Worm (Caenorhabditis elegans) whole organism, L3 larva: ENCODE results near the gene H25P19.1.

Experiments used
- ZK546.5 ChIP-seq: sonication (generic microtip); optimal IDR thresholded peaks from 2 replicates; lab custom pipeline; 2017; ENCODE audit warnings: missing biosample characterization, missing genetic modification characterization
- aly-2 ChIP-seq: fragments of 150-350 bp; optimal IDR thresholded peaks from 2 replicates; lab custom pipeline; 2014; ENCODE audit warnings: missing biosample characterization, missing genetic modification characterization
- ama-1 ChIP-seq: fragments of 150-350 bp; optimal IDR thresholded peaks from 2 replicates; lab custom pipeline; 2018
- ceh-28 ChIP-seq: fragments of 150-350 bp; optimal IDR thresholded peaks from 2 replicates; lab custom pipeline; 2014; ENCODE audit warnings: missing biosample characterization, missing genetic modification reagents, missing genetic modification characterization
- ceh-82 ChIP-seq: fragments of 150-350 bp; optimal IDR thresholded peaks from 2 replicates; lab custom pipeline; 2014; ENCODE audit warnings: missing biosample characterization, missing genetic modification characterization
- ceh-9 ChIP-seq: sonication (generic microtip); optimal IDR thresholded peaks from 2 replicates; lab custom pipeline; 2018; ENCODE audit warnings: missing biosample characterization, missing genetic modification characterization
- egl-27 ChIP-seq: sonication (generic microtip); optimal IDR thresholded peaks from 4 replicates; lab custom pipeline; 2017; ENCODE audit warnings: missing biosample characterization, missing genetic modification reagents, missing genetic modification characterization
- egl-5 ChIP-seq: fragments of 150-350 bp; optimal IDR thresholded peaks from 2 replicates; lab custom pipeline; 2017; ENCODE audit warnings: missing biosample characterization, missing genetic modification reagents, missing genetic modification characterization, inconsistent platforms
- elt-1 ChIP-seq: fragments of 150-350 bp; optimal IDR thresholded peaks from 2 replicates; lab custom pipeline; 2014; ENCODE audit warnings: missing biosample characterization, missing genetic modification characterization
- elt-3 ChIP-seq, 3 experiments: fragments of 150-350 bp in 1 of 3; sonication (generic microtip) in 2 of 3; optimal IDR thresholded peaks; 2 replicates in 2 of 3; 4 replicates in 1 of 3; lab custom pipeline; 2014 to 2017; ENCODE audit warnings: missing biosample characterization in 3 of 3, missing genetic modification characterization in 3 of 3
- eor-1 ChIP-seq, 2 experiments: fragments of 150-350 bp; optimal IDR thresholded peaks; 2 replicates each; lab custom pipeline; 2014 to 2018; ENCODE audit warnings: missing biosample characterization in 2 of 2, missing genetic modification characterization in 2 of 2
- fkh-10 ChIP-seq: sonication (generic microtip); optimal IDR thresholded peaks from 2 replicates; lab custom pipeline; 2017; ENCODE audit warnings: missing biosample characterization, missing genetic modification reagents, missing genetic modification characterization
- fos-1 ChIP-seq: fragments of 150-350 bp; optimal IDR thresholded peaks from 2 replicates; lab custom pipeline; 2014; ENCODE audit warnings: missing biosample characterization, missing genetic modification characterization
- hmg-11 ChIP-seq: sonication (generic microtip); optimal IDR thresholded peaks from 2 replicates; lab custom pipeline; 2016; ENCODE audit warnings: missing genetic modification characterization, missing compliant biosample characterization
- jun-1 ChIP-seq: fragments of 150-350 bp; optimal IDR thresholded peaks from 2 replicates; lab custom pipeline; 2014; ENCODE audit warnings: missing biosample characterization, missing genetic modification reagents, missing genetic modification characterization
- lin-39 ChIP-seq: fragments of 150-350 bp; optimal IDR thresholded peaks from 2 replicates; lab custom pipeline; 2018; ENCODE audit warnings: missing biosample characterization, missing genetic modification reagents, missing genetic modification characterization
- mdl-1 ChIP-seq: fragments of 150-350 bp; optimal IDR thresholded peaks from 2 replicates; lab custom pipeline; 2014; ENCODE audit warnings: missing biosample characterization, missing genetic modification characterization
- nfya-1 ChIP-seq: sonication (generic microtip); optimal IDR thresholded peaks from 2 replicates; lab custom pipeline; 2017; ENCODE audit warnings: missing genetic modification characterization, mild to moderate bottlenecking, missing compliant biosample characterization, antibody characterized with exemption, moderate library complexity; ENCODE audit not compliant: insufficient read depth
- nhr-11 ChIP-seq: fragments of 150-350 bp; optimal IDR thresholded peaks from 2 replicates; lab custom pipeline; 2014; ENCODE audit warnings: missing biosample characterization, missing genetic modification characterization
- nhr-12 ChIP-seq: fragments of 150-350 bp; optimal IDR thresholded peaks from 2 replicates; lab custom pipeline; 2014; ENCODE audit warnings: missing biosample characterization, missing genetic modification characterization
- nhr-23 ChIP-seq: fragments of 150-350 bp; optimal IDR thresholded peaks from 2 replicates; lab custom pipeline; 2014; ENCODE audit warnings: missing biosample characterization, missing genetic modification reagents, missing genetic modification characterization
- nhr-237 ChIP-seq: fragments of 150-350 bp; optimal IDR thresholded peaks from 2 replicates; lab custom pipeline; 2014; ENCODE audit warnings: missing biosample characterization, missing genetic modification characterization
- nhr-28 ChIP-seq: fragments of 150-350 bp; optimal IDR thresholded peaks from 2 replicates; lab custom pipeline; 2014; ENCODE audit warnings: missing biosample characterization, missing genetic modification characterization
- nhr-43 ChIP-seq: sonication (generic microtip); optimal IDR thresholded peaks from 2 replicates; lab custom pipeline; 2016; ENCODE audit warnings: mild to moderate bottlenecking, missing genetic modification characterization, missing compliant biosample characterization; ENCODE audit not compliant: poor library complexity, severe bottlenecking
- nhr-67 ChIP-seq: fragments of 150-350 bp; optimal IDR thresholded peaks from 2 replicates; lab custom pipeline; 2014; ENCODE audit warnings: missing biosample characterization, missing genetic modification characterization
- nhr-77 ChIP-seq: fragments of 150-350 bp; optimal IDR thresholded peaks from 2 replicates; lab custom pipeline; 2014; ENCODE audit warnings: missing biosample characterization, missing genetic modification characterization
- pha-4 ChIP-seq: fragments of 150-350 bp; optimal IDR thresholded peaks from 2 replicates; lab custom pipeline; 2014; ENCODE audit warnings: missing biosample characterization, missing genetic modification reagents, missing genetic modification characterization
- sea-2 ChIP-seq: fragments of 150-350 bp; sonication (generic microtip); optimal IDR thresholded peaks from 4 replicates; lab custom pipeline; 2014; ENCODE audit warnings: missing biosample characterization, missing genetic modification reagents, missing genetic modification characterization
- snpc-4 ChIP-seq: fragments of 150-350 bp; optimal IDR thresholded peaks from 2 replicates; lab custom pipeline; 2014; ENCODE audit warnings: missing biosample characterization, missing genetic modification characterization
- zag-1 ChIP-seq: fragments of 150-350 bp; optimal IDR thresholded peaks from 2 replicates; lab custom pipeline; 2014; ENCODE audit warnings: missing biosample characterization, missing genetic modification characterization
- ztf-11 ChIP-seq: fragments of 150-350 bp; optimal IDR thresholded peaks from 2 replicates; lab custom pipeline; 2014; ENCODE audit warnings: missing biosample characterization, missing genetic modification characterization
- ztf-4 ChIP-seq: fragments of 150-350 bp; optimal IDR thresholded peaks from 2 replicates; lab custom pipeline; 2014; ENCODE audit warnings: missing biosample characterization, missing genetic modification characterization

H25P19.1 gene

DNA sequence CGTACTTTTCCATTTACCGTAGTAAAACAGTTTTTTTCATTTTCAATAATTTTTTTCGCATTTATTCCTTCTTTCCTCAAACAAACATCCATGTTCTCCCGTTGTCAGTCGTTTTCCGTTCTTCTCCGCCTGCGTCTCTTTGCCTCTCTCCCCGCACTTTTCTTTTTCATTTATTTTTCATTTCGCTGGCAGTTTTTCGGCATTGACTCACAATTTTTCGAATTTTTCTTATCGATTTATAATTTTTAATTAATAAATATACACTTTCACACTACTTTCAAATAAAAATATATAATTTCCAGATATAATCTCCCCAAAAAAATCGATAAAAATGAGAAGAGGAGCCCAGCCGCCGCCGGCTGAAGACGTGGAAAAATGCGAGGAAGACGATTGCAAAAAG is at the start of gene H25P19.1:
H25P19.1 (plus strand) TSS at position 301 of the 400 bp plus-strand sequence.
- TF ChIP-seq egl-27 (tag; lab: Kevin White, UChicago), result no peak
- no peak for TF ChIP-seq eor-1 (tag; optimal IDR thresholded peaks at IDR 0.05; lab: Kevin White, UChicago)
- no peak for TF ChIP-seq fos-1 (tag; lab: Kevin White, UChicago)
- TF ChIP-seq nhr-43 (tag; lab: Kevin White, UChicago), result no peak
- TF ChIP-seq snpc-4 (tag; lab: Kevin White, UChicago), result no peak
- no peak for TF ChIP-seq zag-1 (tag; lab: Kevin White, UChicago)
- TF ChIP-seq nhr-77 (tag; lab: Kevin White, UChicago), result no peak
- no peak for TF ChIP-seq nhr-12
- TF ChIP-seq nhr-237, result no peak

DNA sequence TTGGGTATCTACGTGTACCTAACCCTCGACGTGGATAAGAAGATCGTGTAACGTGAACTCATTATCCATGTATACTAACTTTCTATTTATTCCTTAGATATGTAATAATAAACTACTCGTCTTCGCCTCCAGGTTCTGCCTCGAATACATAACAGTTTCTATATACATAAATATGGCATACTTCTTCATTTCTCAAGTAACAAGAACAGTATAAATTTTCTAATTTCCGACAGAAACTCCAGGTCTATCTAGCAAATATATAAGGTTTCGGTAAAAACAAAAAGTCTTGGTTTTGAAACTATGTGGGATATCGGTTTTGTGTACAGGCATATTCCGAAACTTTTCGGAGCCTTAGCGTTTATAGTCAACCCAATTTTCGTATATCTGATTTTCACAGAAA is 49.2 kb upstream of the H25P19.1 start, which contains the start of gene srj-37:
srj-37 (plus strand) TSS at position 301 of the 400 bp plus-strand sequence.
- TF ChIP-seq snpc-4 (tag; lab: Kevin White, UChicago), result no peak
- TF ChIP-seq elt-1 (tag; lab: Kevin White, UChicago), result no peak
- no peak for TF ChIP-seq zag-1 (tag; lab: Kevin White, UChicago)
- no peak for TF ChIP-seq lin-39 (tag; lab: Kevin White, UChicago)
- TF ChIP-seq ceh-28 (tag; lab: Kevin White, UChicago), result no peak
- no peak for TF ChIP-seq nhr-77 (tag; lab: Kevin White, UChicago)
- no peak for TF ChIP-seq sea-2 (GFP tag; lab: Kevin White, UChicago)
- no peak for TF ChIP-seq ztf-11 (tag; lab: Kevin White, UChicago)
- no peak for TF ChIP-seq nfya-1
- no peak for TF ChIP-seq nhr-11 (tag; lab: Kevin White, UChicago)
- TF ChIP-seq nhr-67 (tag; lab: Kevin White, UChicago), result no peak
- no peak for TF ChIP-seq nhr-237
- TF ChIP-seq mdl-1, result no peak
- no peak for TF ChIP-seq eor-1 (tag; optimal IDR thresholded peaks at IDR 0.05; lab: Kevin White, UChicago)
- TF ChIP-seq fos-1 (tag; lab: Kevin White, UChicago), result no peak

DNA sequence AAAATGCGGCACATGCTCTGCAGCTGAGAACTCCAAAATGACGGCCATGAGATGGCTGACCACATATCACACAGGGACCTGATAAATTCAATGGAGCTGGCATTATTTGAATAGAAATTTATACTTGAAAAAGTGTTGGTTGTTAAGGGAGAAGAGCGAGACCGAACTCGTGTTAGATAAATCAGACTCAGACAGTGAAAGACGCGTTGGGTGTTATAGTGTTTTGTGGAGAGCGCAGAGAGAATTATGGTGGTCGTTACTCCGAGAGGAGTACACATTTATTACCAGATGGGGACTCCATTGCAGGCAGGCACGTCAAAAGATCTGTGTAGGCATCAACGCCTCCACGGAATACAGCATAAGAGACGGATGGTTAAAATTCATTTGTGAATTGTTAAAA is 44.7 kb upstream of the H25P19.1 start, which contains the start of gene nhr-190:
nhr-190 (minus strand) TSS at position 175 of the 400 bp plus-strand sequence.
- TF ChIP-seq elt-1 (tag; lab: Kevin White, UChicago) (no peak), nhr-77 (tag; lab: Kevin White, UChicago) (no peak), pha-4 (tag; lab: Kevin White, UChicago) (no peak), egl-27 (tag; lab: Kevin White, UChicago) (no peak), fos-1 (tag; lab: Kevin White, UChicago) (no peak), mdl-1 (no peak), fkh-10 (GFP tag; lab: Kevin White, UChicago) (no peak), ZK546.5 (tag; lab: Kevin White, UChicago) (no peak), ceh-9 (tag; lab: Kevin White, UChicago) (no peak), ztf-4 (tag; lab: Kevin White, UChicago) (no peak), jun-1 (no peak), lin-39 (tag; lab: Kevin White, UChicago) (peak; percentile 17), nhr-23 (no peak), nhr-12 (no peak), aly-2 (tag; lab: Kevin White, UChicago) (no peak), hmg-11 (tag; lab: Kevin White, UChicago) (peak; percentile 41), egl-5 (tag; lab: Kevin White, UChicago) (peak; percentile 29)

DNA sequence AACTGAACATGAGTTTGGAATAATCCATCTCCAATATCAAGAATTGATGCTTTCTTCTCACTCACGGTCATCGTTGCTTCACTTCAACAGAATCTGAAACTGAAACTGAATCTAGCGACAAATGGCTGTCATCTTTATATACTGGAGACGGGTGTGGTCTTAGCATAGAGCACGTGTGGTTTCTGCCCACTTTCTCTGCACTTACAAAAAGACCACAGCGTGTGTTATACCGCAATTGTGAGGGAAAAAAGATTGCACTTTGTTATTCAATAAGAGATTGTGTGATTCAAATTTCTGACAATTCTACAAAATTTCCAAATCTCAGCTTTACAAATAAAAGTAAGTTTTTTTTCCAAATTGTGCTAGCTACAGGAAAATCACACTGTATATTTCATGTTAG is 41.4 kb upstream of the H25P19.1 start, which contains the start of gene F48G7.12:
F48G7.12 (minus strand) TSS at position 101 of the 400 bp plus-strand sequence.
- no peak for TF ChIP-seq snpc-4 (tag; lab: Kevin White, UChicago)
- TF ChIP-seq pha-4 (tag; lab: Kevin White, UChicago), result no peak

DNA sequence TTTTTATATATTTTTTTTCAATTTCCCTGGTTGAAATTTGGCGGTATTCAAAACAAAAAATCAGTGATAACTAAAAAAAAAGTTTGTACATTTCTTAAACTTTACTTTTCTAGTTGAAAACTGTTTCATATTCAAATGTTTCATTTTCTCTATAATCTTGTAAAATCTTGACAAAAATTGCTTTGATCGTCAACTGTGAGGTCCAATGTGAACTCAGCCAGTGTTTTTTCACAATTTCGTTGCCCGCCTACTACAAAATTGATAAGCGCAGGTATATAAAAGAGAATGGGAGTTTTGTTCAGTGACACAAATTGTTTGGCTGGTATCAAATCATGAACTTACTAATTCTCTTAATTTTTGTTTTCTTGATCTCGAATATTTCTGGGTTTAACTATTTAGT is 40.6 kb upstream of the H25P19.1 start, which contains the start of gene ugt-42:
ugt-42 (plus strand) TSS at position 301 of the 400 bp plus-strand sequence.
- TF ChIP-seq elt-3 (tag; optimal IDR thresholded peaks at IDR 0.05; lab: Kevin White, UChicago) (no peak), ama-1 (no peak), nhr-28 (tag; lab: Kevin White, UChicago) (no peak), ceh-82 (no peak)
- TF ChIP-seq, all 47 proteins: peak for 0
